Fruit fly (Drosophila melanogaster): ENCODE results near the gene Taf4.

Gene Taf4

DNA sequence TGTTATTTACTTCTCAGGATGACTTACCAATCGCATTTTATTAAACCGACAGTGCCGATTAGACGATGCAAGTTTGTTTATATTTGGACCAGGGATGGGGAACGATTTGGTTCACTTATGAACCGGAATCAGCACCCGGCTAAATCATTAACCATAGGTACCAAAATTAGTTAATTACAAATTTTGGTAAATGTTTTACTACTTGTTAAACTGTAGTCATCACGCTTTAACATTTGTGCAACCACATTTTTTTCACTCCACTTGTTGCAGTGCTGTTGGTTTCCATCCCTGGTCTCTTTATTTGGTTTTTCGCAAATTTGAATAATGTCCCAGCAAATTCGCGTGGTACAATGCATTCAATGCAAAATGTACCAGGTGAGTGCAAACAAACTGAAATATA, 7.5 kb upstream of the Taf4 start, which contains the start of the genes IntS9 and CG43295 (continued):
- TF ChIP-seq slou (GFP tag; optimal IDR thresholded peaks at IDR 0.05): peak; percentile 67
- TF ChIP-seq CG9876 (GFP tag; optimal IDR thresholded peaks at IDR 0.05): peak; percentile 68
- peak; percentile 74 for TF ChIP-seq Fer3 (tag; optimal IDR thresholded peaks at IDR 0.05)
- TF ChIP-seq ci (GFP tag; IDR thresholded peaks at IDR 0.05): peak; percentile 93
- TF ChIP-seq CG8388 (GFP tag; optimal IDR thresholded peaks at IDR 0.05): peak; percentile 79
- TF ChIP-seq nau (GFP tag; optimal IDR thresholded peaks at IDR 0.05): no peak
- TF ChIP-seq CG31365 (tag; optimal IDR thresholded peaks at IDR 0.05): peak; percentile 36
- TF ChIP-seq CG34224 (GFP tag; IDR thresholded peaks at IDR 0.05; ENCODE audit: partially characterized antibody): peak; percentile 35; the same call in 1 of the 3 replicates
- no peak for TF ChIP-seq CG2712 (tag; optimal IDR thresholded peaks at IDR 0.05)
- peak; percentile 84 for TF ChIP-seq otp (GFP tag; IDR thresholded peaks at IDR 0.05)
- TF ChIP-seq E2f2 (GFP tag; IDR thresholded peaks at IDR 0.05): peak; percentile 77
- TF ChIP-seq BtbVII (GFP tag; optimal IDR thresholded peaks at IDR 0.05): no peak
- TF ChIP-seq eyg (GFP tag; optimal IDR thresholded peaks at IDR 0.05): peak; percentile 46
- TF ChIP-seq CG9215 (GFP tag; IDR thresholded peaks at IDR 0.05): peak; percentile 69
- no peak for TF ChIP-seq tap (tag; optimal IDR thresholded peaks at IDR 0.05)
- peak; percentile 25 for TF ChIP-seq psq (GFP tag; optimal IDR thresholded peaks at IDR 0.05)
- TF ChIP-seq Sin3A (optimal IDR thresholded peaks at IDR 0.05): peak; percentile 39
- TF ChIP-seq rib (GFP tag; IDR thresholded peaks at IDR 0.05): peak; percentile 40; the same call in 1 of the 2 replicates
- TF ChIP-seq CG9797 (GFP tag; optimal IDR thresholded peaks at IDR 0.05): no peak
- TF ChIP-seq CG14014 (GFP tag; IDR thresholded peaks at IDR 0.05): peak; percentile 71
- TF ChIP-seq gem (tag; optimal IDR thresholded peaks at IDR 0.05): no peak
- peak; percentile 74; the same call in 2 of the 3 replicates for TF ChIP-seq CG2199 (GFP tag; IDR thresholded peaks at IDR 0.05)
- peak; percentile 86 for TF ChIP-seq zen (tag; optimal IDR thresholded peaks at IDR 0.05)
- peak; percentile 89 for TF ChIP-seq ind (GFP tag; optimal IDR thresholded peaks at IDR 0.05)
- peak; percentile 85 for TF ChIP-seq CG1024 (GFP tag; IDR thresholded peaks at IDR 0.05)
- peak; percentile 56; the same call in 1 of the 2 replicates for TF ChIP-seq Gsc (GFP tag; IDR thresholded peaks at IDR 0.05)
- TF ChIP-seq H15 (GFP tag; IDR thresholded peaks at IDR 0.05): peak; percentile 78
- peak; percentile 55 for TF ChIP-seq ssp (GFP tag; IDR thresholded peaks at IDR 0.05)
- peak; percentile 53 for TF ChIP-seq CG43689 (GFP tag; IDR thresholded peaks at IDR 0.05)
- peak; percentile 58 for TF ChIP-seq CG1233 (GFP tag; optimal IDR thresholded peaks at IDR 0.05)
- TF ChIP-seq Nf-YA (GFP tag; IDR thresholded peaks at IDR 0.05): peak; percentile 65; the same call in 1 of the 2 replicates

DNA sequence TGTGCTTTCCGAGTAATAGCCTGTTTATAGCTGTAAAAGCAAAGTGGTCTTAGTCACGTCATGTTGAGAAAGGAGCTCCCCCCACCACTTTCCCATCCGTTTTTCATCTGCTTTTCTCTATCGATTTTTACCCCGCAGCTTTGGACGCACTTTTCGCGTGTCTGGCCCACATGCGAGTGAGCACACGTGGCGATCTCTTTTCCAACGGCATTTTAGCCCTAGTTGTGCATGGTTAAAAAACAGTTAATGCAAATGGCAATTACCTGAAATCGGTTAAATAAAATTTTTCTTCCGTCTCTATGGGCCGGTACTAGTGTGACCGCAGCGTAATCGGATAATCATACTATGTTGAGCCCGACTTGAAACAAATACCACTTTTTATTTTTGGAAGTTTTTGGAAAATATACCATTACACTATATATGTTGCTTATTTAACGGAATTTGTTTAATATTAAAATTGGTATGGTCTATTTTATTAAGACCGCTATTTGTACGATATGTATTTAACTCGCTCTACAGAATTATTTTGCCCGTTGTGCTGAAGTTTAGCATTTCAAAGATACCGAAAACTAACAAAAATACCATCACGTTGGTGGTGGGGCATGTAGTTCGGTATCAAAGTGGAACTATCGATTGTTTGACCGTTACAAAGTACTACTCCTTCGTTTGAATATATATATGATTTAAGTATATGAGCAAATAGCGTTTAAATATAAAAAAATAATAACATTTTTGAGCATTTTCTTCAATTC, 767 bp upstream of the Taf4 start, which contains the start of gene Zn72D:
Gene Zn72D, minus strand, starts transcription at position 558 of the 752 bp plus-strand sequence.
- TF ChIP-seq CG43689 (GFP tag; IDR thresholded peaks at IDR 0.05): no peak
- no peak for TF ChIP-seq ase (GFP tag; IDR thresholded peaks at IDR 0.05)
- TF ChIP-seq Lhr (GFP tag; optimal IDR thresholded peaks at IDR 0.05): peak; percentile 6
- no peak for TF ChIP-seq pum (GFP tag; optimal IDR thresholded peaks at IDR 0.05)
- no peak for TF ChIP-seq usp (GFP tag; optimal IDR thresholded peaks at IDR 0.05)
- TF ChIP-seq CG13287 (GFP tag; IDR thresholded peaks at IDR 0.05; ENCODE audit: partially characterized antibody): peak; percentile 46
- TF ChIP-seq CG14710 (tag; optimal IDR thresholded peaks at IDR 0.05): peak; percentile 28
- TF ChIP-seq zfh2 (GFP tag; optimal IDR thresholded peaks at IDR 0.05): peak; percentile 24
- TF ChIP-seq CG4617 (GFP tag; optimal IDR thresholded peaks at IDR 0.05; ENCODE audit: borderline replicate concordance): peak; percentile 64
- peak; percentile 8 for TF ChIP-seq Dp (GFP tag; optimal IDR thresholded peaks at IDR 0.05)
- no peak for TF ChIP-seq ap (GFP tag; IDR thresholded peaks at IDR 0.05)
- TF ChIP-seq CG7271 (tag; optimal IDR thresholded peaks at IDR 0.05): peak; percentile 22
- no peak for TF ChIP-seq CG33557 (GFP tag; optimal IDR thresholded peaks at IDR 0.05)
- no peak for TF ChIP-seq CG10274 (GFP tag; optimal IDR thresholded peaks at IDR 0.05)
- no peak for TF ChIP-seq ranshi (GFP tag; IDR thresholded peaks at IDR 0.05)
- TF ChIP-seq CG3838 (GFP tag; optimal IDR thresholded peaks at IDR 0.05): no peak
- TF ChIP-seq Hmx (GFP tag; optimal IDR thresholded peaks at IDR 0.05): no peak
- TF ChIP-seq h (optimal IDR thresholded peaks at IDR 0.05): no peak
- no peak for TF ChIP-seq Rx (GFP tag; IDR thresholded peaks at IDR 0.05)
- no peak for TF ChIP-seq tll (GFP tag; optimal IDR thresholded peaks at IDR 0.05)
- TF ChIP-seq CG13123 (GFP tag; optimal IDR thresholded peaks at IDR 0.05): no peak

Measured in whole organism, embryonic.